Worm (Caenorhabditis elegans) whole organism, late embryonic: ENCODE measurements around the gene Y32F6A.5.

Source experiments
- C08G9.2 ChIP-seq: sonication (generic microtip); optimal IDR thresholded peaks from 2 replicates; lab custom pipeline; 2016; ENCODE audit warnings: mild to moderate bottlenecking, missing genetic modification characterization, moderate library complexity, missing compliant biosample characterization
- C38D4.7 ChIP-seq: fragments of 200-800 bp; sonication (Bioruptor generic); optimal IDR thresholded peaks from 2 replicates; lab custom pipeline; 2018; ENCODE audit warnings: mild to moderate bottlenecking, missing genetic modification characterization, moderate library complexity, missing compliant biosample characterization
- F13H6.1 ChIP-seq: sonication (generic microtip); optimal IDR thresholded peaks from 2 replicates; lab custom pipeline; 2016; ENCODE audit warnings: missing genetic modification characterization, missing compliant biosample characterization
- K02D7.2 ChIP-seq: sonication (generic microtip); optimal IDR thresholded peaks from 2 replicates; lab custom pipeline; 2017; ENCODE audit warnings: mild to moderate bottlenecking, missing genetic modification characterization, missing compliant biosample characterization
- T23F11.4 ChIP-seq: fragments of 200-800 bp; sonication (Bioruptor generic); optimal IDR thresholded peaks from 2 replicates; lab custom pipeline; 2018; ENCODE audit warnings: mild to moderate bottlenecking, missing genetic modification characterization, missing compliant biosample characterization
- ahr-1 ChIP-seq: sonication (generic microtip); optimal IDR thresholded peaks from 2 replicates; lab custom pipeline; 2016; ENCODE audit warnings: missing genetic modification characterization, missing compliant biosample characterization
- ceh-19 ChIP-seq: fragments of 200-800 bp; sonication (Bioruptor generic); optimal IDR thresholded peaks from 2 replicates; lab custom pipeline; 2018; ENCODE audit warnings: mild to moderate bottlenecking, missing genetic modification characterization, missing compliant biosample characterization
- ceh-2 ChIP-seq: sonication (generic microtip); optimal IDR thresholded peaks from 2 replicates; lab custom pipeline; 2016; ENCODE audit warnings: missing genotype, missing genetic modification characterization, missing compliant biosample characterization
- ceh-22 ChIP-seq: sonication (generic microtip); optimal IDR thresholded peaks from 2 replicates; lab custom pipeline; 2017; ENCODE audit warnings: missing biosample characterization, missing genetic modification characterization
- ceh-30 ChIP-seq: fragments of 150-350 bp; optimal IDR thresholded peaks from 2 replicates; lab custom pipeline; 2014; ENCODE audit warnings: missing biosample characterization, missing genetic modification characterization
- ceh-31 ChIP-seq: sonication (generic microtip); optimal IDR thresholded peaks from 2 replicates; lab custom pipeline; 2016; ENCODE audit warnings: missing genetic modification characterization, missing compliant biosample characterization
- ceh-6 ChIP-seq: fragments of 200-800 bp; sonication (Bioruptor generic); optimal IDR thresholded peaks from 2 replicates; lab custom pipeline; 2018; ENCODE audit warnings: mild to moderate bottlenecking, missing genetic modification characterization, missing compliant biosample characterization
- che-1 ChIP-seq: sonication (generic microtip); optimal IDR thresholded peaks from 2 replicates; lab custom pipeline; 2016; ENCODE audit warnings: mild to moderate bottlenecking, missing genetic modification characterization, missing compliant biosample characterization
- elt-2 ChIP-seq: sonication (generic microtip); optimal IDR thresholded peaks from 2 replicates; lab custom pipeline; 2016; ENCODE audit warnings: missing genetic modification reagents, missing genetic modification characterization, missing compliant biosample characterization
- elt-4 ChIP-seq: sonication (generic microtip); optimal IDR thresholded peaks from 2 replicates; lab custom pipeline; 2016; ENCODE audit warnings: missing genetic modification characterization, missing compliant biosample characterization
- ets-4 ChIP-seq: sonication (generic microtip); optimal IDR thresholded peaks from 2 replicates; lab custom pipeline; 2016; ENCODE audit warnings: missing genetic modification characterization, missing compliant biosample characterization
- fax-1 ChIP-seq: sonication (generic microtip); optimal IDR thresholded peaks from 2 replicates; lab custom pipeline; 2016; ENCODE audit warnings: missing genotype, missing genetic modification characterization, missing compliant biosample characterization
- fkh-10 ChIP-seq: fragments of 150-350 bp; optimal IDR thresholded peaks from 2 replicates; lab custom pipeline; 2014; ENCODE audit warnings: missing biosample characterization, missing genetic modification reagents, missing genetic modification characterization
- fkh-6 ChIP-seq: sonication (generic microtip); optimal IDR thresholded peaks from 2 replicates; lab custom pipeline; 2016; ENCODE audit warnings: missing genetic modification characterization, missing compliant biosample characterization
- hlh-6 ChIP-seq: sonication (generic microtip); optimal IDR thresholded peaks from 2 replicates; lab custom pipeline; 2016; ENCODE audit warnings: missing genotype, missing genetic modification characterization, missing compliant biosample characterization
- hlh-8 ChIP-seq: sonication (generic microtip); optimal IDR thresholded peaks from 2 replicates; lab custom pipeline; 2016; ENCODE audit warnings: missing genotype, missing genetic modification characterization, missing compliant biosample characterization
- lim-6 ChIP-seq: sonication (generic microtip); optimal IDR thresholded peaks from 2 replicates; lab custom pipeline; 2016; ENCODE audit warnings: missing genetic modification characterization, missing compliant biosample characterization
- nfya-1 ChIP-seq: sonication (generic microtip); optimal IDR thresholded peaks from 2 replicates; lab custom pipeline; 2017; ENCODE audit warnings: missing genetic modification characterization, mild to moderate bottlenecking, missing compliant biosample characterization, antibody characterized with exemption, moderate library complexity
- nhr-232 ChIP-seq: sonication (generic microtip); optimal IDR thresholded peaks from 2 replicates; lab custom pipeline; 2016; ENCODE audit warnings: missing genetic modification characterization, missing compliant biosample characterization
- npax-4 ChIP-seq: sonication (generic microtip); optimal IDR thresholded peaks from 2 replicates; lab custom pipeline; 2016; ENCODE audit warnings: missing genetic modification characterization, missing compliant biosample characterization
- pat-9 ChIP-seq: fragments of 200-800 bp; sonication (Bioruptor generic); optimal IDR thresholded peaks from 2 replicates; lab custom pipeline; 2018; ENCODE audit warnings: mild to moderate bottlenecking, missing genetic modification characterization, moderate library complexity, missing compliant biosample characterization
- pax-1 ChIP-seq: fragments of 150-350 bp; optimal IDR thresholded peaks from 2 replicates; lab custom pipeline; 2014; ENCODE audit warnings: missing biosample characterization, missing genetic modification characterization
- pha-4 ChIP-seq: fragments of 150-350 bp; optimal IDR thresholded peaks from 2 replicates; lab custom pipeline; 2018; ENCODE audit warnings: missing biosample characterization, missing genetic modification reagents, missing genetic modification characterization
- pros-1 ChIP-seq: fragments of 150-350 bp; optimal IDR thresholded peaks from 2 replicates; lab custom pipeline; 2014; ENCODE audit warnings: missing biosample characterization, missing genetic modification reagents, missing genetic modification characterization
- sdc-2 ChIP-seq: sonication (generic microtip); optimal IDR thresholded peaks from 2 replicates; lab custom pipeline; 2016; ENCODE audit warnings: missing genotype, missing genetic modification characterization, missing compliant biosample characterization
- syd-9 ChIP-seq: sonication (generic microtip); optimal IDR thresholded peaks from 2 replicates; lab custom pipeline; 2016; ENCODE audit warnings: mild to moderate bottlenecking, missing genetic modification characterization, moderate library complexity, missing compliant biosample characterization
- tbx-2 ChIP-seq: sonication (generic microtip); optimal IDR thresholded peaks from 2 replicates; lab custom pipeline; 2016; ENCODE audit warnings: missing genetic modification characterization, missing compliant biosample characterization
- tbx-7 ChIP-seq: sonication (generic microtip); optimal IDR thresholded peaks from 2 replicates; lab custom pipeline; 2016; ENCODE audit warnings: missing genotype, missing genetic modification characterization, missing compliant biosample characterization
- unc-3 ChIP-seq, 2 experiments: fragments of 200-800 bp in 1 of 2; sonication (Bioruptor generic) in 1 of 2; sonication (generic microtip) in 1 of 2; conservative IDR thresholded peaks in 1 of 2; optimal IDR thresholded peaks in 1 of 2; 2 replicates each; pipeline versions ENCODE4 v1.3.6 to Lab custom; 2016 to 2022; ENCODE audit warnings: missing compliant biosample characterization in 2 of 2, missing genetic modification characterization in 2 of 2, missing genetic modification reagents in 1 of 2
- unc-42 ChIP-seq: sonication (generic microtip); optimal IDR thresholded peaks from 2 replicates; lab custom pipeline; 2016; ENCODE audit warnings: missing genotype, missing genetic modification characterization, missing compliant biosample characterization
- unc-55 ChIP-seq: sonication (generic microtip); optimal IDR thresholded peaks from 2 replicates; lab custom pipeline; 2017; ENCODE audit warnings: missing biosample characterization, missing genetic modification reagents, missing genetic modification characterization
- unc-86 ChIP-seq: sonication (generic microtip); optimal IDR thresholded peaks from 2 replicates; lab custom pipeline; 2016; ENCODE audit warnings: missing genetic modification characterization, missing compliant biosample characterization
- ztf-16 ChIP-seq: sonication (generic microtip); optimal IDR thresholded peaks from 2 replicates; lab custom pipeline; 2017; ENCODE audit warnings: missing genetic modification characterization, missing compliant biosample characterization

The Y32F6A.5 gene

ce11 chrV:10423511-10423910 is 29.9 kb downstream of the Y32F6A.5 start:
- TF ChIP-seq elt-4 (tag; lab: Kevin White, UChicago) (no peak), unc-86 (tag; lab: Kevin White, UChicago) (no peak), ets-4 (tag; lab: Kevin White, UChicago) (no peak), ceh-2 (tag; lab: Kevin White, UChicago) (no peak), syd-9 (tag; lab: Kevin White, UChicago) (no peak), hlh-8 (tag; lab: Kevin White, UChicago) (no peak), pax-1 (no peak), lim-6 (tag; lab: Kevin White, UChicago) (no peak), ceh-22 (no peak), T23F11.4 (no peak), nfya-1 (tag; lab: Kevin White, UChicago) (no peak), tbx-2 (no peak), fkh-10 (GFP tag; lab: Kevin White, UChicago) (no peak), che-1 (no peak), K02D7.2 (tag; lab: Kevin White, UChicago) (no peak), fax-1 (tag; lab: Kevin White, UChicago) (no peak)

- TF ChIP-seq ceh-6, result no peak
- TF ChIP-seq sdc-2 (tag; lab: Kevin White, UChicago), result no peak
- no peak for TF ChIP-seq fkh-10 (GFP tag; lab: Kevin White, UChicago)
Measured at ce11 chrV:10421802-10422201, 31.6 kb downstream of the Y32F6A.5 start, which contains the start of gene col-13. col-13 (minus strand) TSS chrV:10421902.

- TF ChIP-seq unc-55 (GFP tag; lab: Kevin White, UChicago), result no peak
- TF ChIP-seq ceh-19 (GFP tag; lab: Kevin White, UChicago), result no peak
- no peak for TF ChIP-seq unc-3 (GFP tag; conservative IDR thresholded peaks at IDR 0.05; lab: Robert Waterston, UW)
- TF ChIP-seq unc-3 (tag; optimal IDR thresholded peaks at IDR 0.05; lab: Kevin White, UChicago), result no peak
- TF ChIP-seq C08G9.2, result no peak
- no peak for TF ChIP-seq hlh-6 (tag; lab: Kevin White, UChicago)
- TF ChIP-seq nhr-232, result no peak
Measured at ce11 chrV:10418961-10419360, 34.4 kb downstream of the Y32F6A.5 start, which contains the start of gene F15H10.5. F15H10.5 (minus strand) TSS chrV:10419061.

ce11 chrV:10416925-10417324 is 36.5 kb downstream of the Y32F6A.5 start, which contains the start of gene F15H10.10:
F15H10.10 (minus strand) TSS chrV:10417025.
- no peak for TF ChIP-seq pat-9
- TF ChIP-seq hlh-8 (tag; lab: Kevin White, UChicago), result no peak
- no peak for TF ChIP-seq fkh-6 (tag; lab: Kevin White, UChicago)
- no peak for TF ChIP-seq ceh-2 (tag; lab: Kevin White, UChicago)
- no peak for TF ChIP-seq tbx-2
- no peak for TF ChIP-seq C38D4.7 (GFP tag; lab: Kevin White, UChicago)
- no peak for TF ChIP-seq elt-2 (tag; lab: Kevin White, UChicago)
- TF ChIP-seq T23F11.4, result no peak
- no peak for TF ChIP-seq ztf-16
- no peak for TF ChIP-seq ceh-19 (GFP tag; lab: Kevin White, UChicago)
- no peak for TF ChIP-seq unc-42 (tag; lab: Kevin White, UChicago)
- TF ChIP-seq ceh-31 (tag; lab: Kevin White, UChicago), result no peak
- TF ChIP-seq pros-1 (tag; lab: Kevin White, UChicago), result no peak
- no peak for TF ChIP-seq tbx-7 (tag; lab: Kevin White, UChicago)
- TF ChIP-seq sdc-2 (tag; lab: Kevin White, UChicago), result no peak
- TF ChIP-seq, all 69 proteins: peak for 0

- TF ChIP-seq ceh-6 (no peak), ceh-30 (tag; lab: Kevin White, UChicago) (no peak), ceh-31 (tag; lab: Kevin White, UChicago) (no peak), hlh-6 (tag; lab: Kevin White, UChicago) (no peak), fkh-6 (tag; lab: Kevin White, UChicago) (no peak), C38D4.7 (GFP tag; lab: Kevin White, UChicago) (no peak), npax-4 (tag; lab: Kevin White, UChicago) (no peak), F13H6.1 (tag; lab: Kevin White, UChicago) (no peak), ahr-1 (tag; lab: Kevin White, UChicago) (no peak), pha-4 (tag; lab: Kevin White, UChicago) (no peak)
Measured at ce11 chrV:10414610-10415009, 38.8 kb downstream of the Y32F6A.5 start, which contains the start of gene F15H10.9. F15H10.9 (minus strand) TSS chrV:10414710.
